Worm (Caenorhabditis elegans): ENCODE measurements around the gene mtq-2.
A peak's percentile ranks its signal among the peaks of the same experiment; 100 is the strongest.

The mtq-2 gene

ce11 chrII:2216940-2217664, 27.8 kb upstream of the mtq-2 start (continued):
- TF ChIP-seq nhr-237 (tag; optimal IDR thresholded peaks at IDR 0.05): no peak
- TF ChIP-seq T20F7.1 (GFP tag; optimal IDR thresholded peaks at IDR 0.05): no peak
- no peak for TF ChIP-seq daf-16 (GFP tag; optimal IDR thresholded peaks at IDR 0.05)
- no peak for TF ChIP-seq daf-16 (tag; optimal IDR thresholded peaks at IDR 0.05)
- TF ChIP-seq dpl-1 (GFP tag; optimal IDR thresholded peaks at IDR 0.05): no peak
- TF ChIP-seq jun-1 (tag; optimal IDR thresholded peaks at IDR 0.05): no peak
- no peak for TF ChIP-seq nhr-111 (GFP tag; optimal IDR thresholded peaks at IDR 0.05)
- TF ChIP-seq zfp-2 (tag; optimal IDR thresholded peaks at IDR 0.05): no peak
- TF ChIP-seq unc-130 (GFP tag; optimal IDR thresholded peaks at IDR 0.05): no peak

- TF ChIP-seq set-16 (GFP tag; IDR thresholded peaks at IDR 0.05): peak; percentile 52; the same call in 1 of the 2 replicates
- TF ChIP-seq ceh-82 (tag; optimal IDR thresholded peaks at IDR 0.05): no peak
- TF ChIP-seq spr-1 (tag; optimal IDR thresholded peaks at IDR 0.05): no peak
- no peak for TF ChIP-seq F37D6.2 (tag; optimal IDR thresholded peaks at IDR 0.05)
- TF ChIP-seq nhr-10 (tag; optimal IDR thresholded peaks at IDR 0.05): no peak
- TF ChIP-seq duxl-1 (tag; optimal IDR thresholded peaks at IDR 0.05; ENCODE audit: poor library complexity): no peak
- no peak for TF ChIP-seq ceh-20 (GFP tag; IDR thresholded peaks at IDR 0.05)
Observed at ce11 chrII:2215512-2215911, 26.3 kb upstream of the mtq-2 start.

ce11 chrII:2207812-2208211, 18.6 kb upstream of the mtq-2 start, which contains the start of gene Y59C2A.1:
Gene Y59C2A.1 (plus strand): TSS chrII:2208112.
- TF ChIP-seq ceh-32 (tag; optimal IDR thresholded peaks at IDR 0.05; ENCODE audit: poor library complexity): no peak
- no peak for TF ChIP-seq egl-27 (tag; optimal IDR thresholded peaks at IDR 0.05)
- no peak for TF ChIP-seq mes-2 (tag; optimal IDR thresholded peaks at IDR 0.05; ENCODE audit: poor library complexity, severe bottlenecking)
- no peak for TF ChIP-seq mdt-29 (GFP tag; IDR thresholded peaks at IDR 0.05)
- no peak for TF ChIP-seq lin-39 (tag; optimal IDR thresholded peaks at IDR 0.05)
- no peak for TF ChIP-seq nhr-25 (tag; optimal IDR thresholded peaks at IDR 0.05; ENCODE audit: borderline replicate concordance, insufficient read depth)
- no peak for TF ChIP-seq nhr-11 (tag; optimal IDR thresholded peaks at IDR 0.05)
- no peak for TF ChIP-seq nhr-77 (tag; optimal IDR thresholded peaks at IDR 0.05)
- no peak for TF ChIP-seq zag-1 (tag; optimal IDR thresholded peaks at IDR 0.05)

ce11 chrII:2206064-2206722, 16.9 kb upstream of the mtq-2 start:
- no peak for TF ChIP-seq egl-43 (GFP tag; IDR thresholded peaks at IDR 0.05)
- peak in 1 of 2 experiments; percentile 56 for TF ChIP-seq unc-62 (GFP tag; optimal IDR thresholded peaks at IDR 0.05 in 1 of 2)
- TF ChIP-seq unc-62 (tag; optimal IDR thresholded peaks at IDR 0.05): no peak

ce11 chrII:2204077-2204476, 14.8 kb upstream of the mtq-2 start, which contains the start of gene Y59C2A.2:
Gene Y59C2A.2 (minus strand): TSS chrII:2204137.
- TF ChIP-seq lsy-2 (tag; optimal IDR thresholded peaks at IDR 0.05): peak in 1 of 2 experiments; percentile 67
- no peak for TF ChIP-seq nhr-25 (tag; optimal IDR thresholded peaks at IDR 0.05; ENCODE audit: borderline replicate concordance, insufficient read depth)
- TF ChIP-seq dpl-1 (GFP tag; optimal IDR thresholded peaks at IDR 0.05): peak; percentile 87
- TF ChIP-seq fkh-10 (GFP tag; optimal IDR thresholded peaks at IDR 0.05): peak; percentile 4
- TF ChIP-seq dmd-9 (GFP tag; IDR thresholded peaks at IDR 0.05): no peak
- peak; percentile 11 for TF ChIP-seq lin-13 (GFP tag; optimal IDR thresholded peaks at IDR 0.05)
- TF ChIP-seq nhr-11 (tag; optimal IDR thresholded peaks at IDR 0.05): no peak
- TF ChIP-seq aha-1 (tag): peak; percentile 49
- TF ChIP-seq hlh-30 (tag; optimal IDR thresholded peaks at IDR 0.05; ENCODE audit: insufficient read depth): peak; percentile 22
- peak; percentile 70 for TF ChIP-seq mes-2 (tag; optimal IDR thresholded peaks at IDR 0.05; ENCODE audit: poor library complexity, severe bottlenecking)
- peak; percentile 92 for TF ChIP-seq lin-38 (GFP tag; IDR thresholded peaks at IDR 0.05)
